Fruit fly (Drosophila melanogaster): ENCODE results near the gene CG13461.

DNA sequence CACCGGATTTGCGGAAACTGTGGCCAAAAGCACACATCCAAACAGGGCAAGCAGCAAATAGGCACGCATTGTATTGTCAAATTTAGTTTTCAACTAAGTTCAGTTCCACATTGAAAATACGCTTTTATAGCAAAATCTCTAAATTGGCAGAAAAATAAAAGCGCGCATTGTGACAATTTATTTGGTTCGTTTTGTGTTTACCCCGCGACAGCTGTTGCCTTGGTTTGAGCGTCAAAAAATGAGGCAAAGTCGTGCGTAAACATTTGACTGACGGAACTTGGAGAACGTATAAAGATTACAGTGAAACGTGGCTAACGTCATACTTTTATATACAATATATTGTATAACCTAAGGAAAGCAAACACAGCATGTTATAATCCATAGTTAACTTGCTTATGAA is 1.7 kb upstream of the CG13461 start, which contains the start of gene CG18649:
- TF ChIP-seq psq (optimal IDR thresholded peaks at IDR 0.05): no peak
- TF ChIP-seq insv (optimal IDR thresholded peaks at IDR 0.05): no peak
